Worm (Caenorhabditis elegans) whole organism, late embryonic: Measurements from ENCODE around the gene Y39D8A.1.

Experiments
- Y22D7AL.16 ChIP-seq: sonication (generic microtip); optimal IDR thresholded peaks from 2 replicates; lab custom pipeline; 2016; ENCODE audit warnings: missing genetic modification characterization, missing compliant biosample characterization
- ama-1 ChIP-seq: fragments of 150-350 bp; optimal IDR thresholded peaks from 2 replicates; lab custom pipeline; 2014
- ceh-2 ChIP-seq: sonication (generic microtip); optimal IDR thresholded peaks from 2 replicates; lab custom pipeline; 2016; ENCODE audit warnings: missing genotype, missing genetic modification characterization, missing compliant biosample characterization
- fax-1 ChIP-seq: sonication (generic microtip); optimal IDR thresholded peaks from 2 replicates; lab custom pipeline; 2016; ENCODE audit warnings: missing genotype, missing genetic modification characterization, missing compliant biosample characterization
- gmeb-2 ChIP-seq: sonication (generic microtip); optimal IDR thresholded peaks from 2 replicates; lab custom pipeline; 2016; ENCODE audit warnings: missing genetic modification characterization, inconsistent platforms, missing compliant biosample characterization
- lin-11 ChIP-seq: fragments of 200-800 bp; sonication (Bioruptor generic); optimal IDR thresholded peaks from 2 replicates; lab custom pipeline; 2018; ENCODE audit warnings: mild to moderate bottlenecking, missing genetic modification characterization, missing compliant biosample characterization
- nfya-1 ChIP-seq: sonication (generic microtip); optimal IDR thresholded peaks from 2 replicates; lab custom pipeline; 2017; ENCODE audit warnings: missing genetic modification characterization, mild to moderate bottlenecking, missing compliant biosample characterization, antibody characterized with exemption, moderate library complexity
- nhr-11 ChIP-seq: fragments of 150-350 bp; optimal IDR thresholded peaks from 2 replicates; lab custom pipeline; 2014; ENCODE audit warnings: missing biosample characterization, missing genetic modification characterization
- nhr-232 ChIP-seq: sonication (generic microtip); optimal IDR thresholded peaks from 2 replicates; lab custom pipeline; 2016; ENCODE audit warnings: missing genetic modification characterization, missing compliant biosample characterization
- npax-4 ChIP-seq: sonication (generic microtip); optimal IDR thresholded peaks from 2 replicates; lab custom pipeline; 2016; ENCODE audit warnings: missing genetic modification characterization, missing compliant biosample characterization
- tbx-2 ChIP-seq: sonication (generic microtip); optimal IDR thresholded peaks from 2 replicates; lab custom pipeline; 2016; ENCODE audit warnings: missing genetic modification characterization, missing compliant biosample characterization

- TF ChIP-seq nhr-11 (tag; lab: Kevin White, UChicago) (no peak), tbx-2 (no peak), Y22D7AL.16 (tag; lab: Kevin White, UChicago) (no peak), nfya-1 (tag; lab: Kevin White, UChicago) (no peak), lin-11 (tag; lab: Kevin White, UChicago) (no peak), ceh-2 (tag; lab: Kevin White, UChicago) (no peak), ama-1 (lab: Kevin White, UChicago) (no peak), npax-4 (tag; lab: Kevin White, UChicago) (no peak), gmeb-2 (tag; lab: Kevin White, UChicago) (no peak), fax-1 (tag; lab: Kevin White, UChicago) (no peak), nhr-232 (no peak)
Observed at ce11 chrV:418432-418831, at the start of gene Y39D8A.1.
